Fruit fly (Drosophila melanogaster) whole organism, embryonic: Measurements from ENCODE around the gene CG5892.
A peak's percentile ranks its signal among the peaks of the same experiment; 100 is the strongest.

ENCODE experiments used
- Atf6 ChIP-seq: fragments of 200-800 bp; sonication (Bioruptor generic); IDR thresholded peaks from 2 replicates; pipeline ENCODE4 v1.3.6; 2022; ENCODE audit warnings: missing biosample characterization, missing genetic modification characterization
- Bgb ChIP-seq: fragments of 200-800 bp; sonication (Bioruptor generic); IDR thresholded peaks from 2 replicates; pipeline ENCODE4 v1.3.6; 2022; ENCODE audit warnings: missing biosample characterization, missing genetic modification characterization; ENCODE audit not compliant: partially characterized antibody
- CG10321 ChIP-seq: fragments of 200-800 bp; sonication (Bioruptor generic); IDR thresholded peaks from 2 replicates; pipeline ENCODE4 v1.3.6; 2022; ENCODE audit warnings: missing biosample characterization, missing genetic modification characterization
- CG11093 ChIP-seq: fragments of 200-800 bp; sonication (Bioruptor generic); IDR thresholded peaks from 3 replicates; pipeline ENCODE4 v1.3.6; 2022; ENCODE audit warnings: missing biosample characterization, missing genetic modification characterization
- CG11696 ChIP-seq: fragments of 200-800 bp; sonication (Bioruptor generic); IDR thresholded peaks from 2 replicates; pipeline ENCODE4 v1.3.6; 2022; ENCODE audit warnings: missing biosample characterization, missing genetic modification characterization
- CG12071 ChIP-seq: fragments of 200-800 bp; sonication (Bioruptor generic); optimal IDR thresholded peaks from 3 replicates; lab custom pipeline; 2018; ENCODE audit warnings: missing biosample characterization, mild to moderate bottlenecking, missing genetic modification characterization
- CG12236 ChIP-seq: fragments of 200-800 bp; sonication (Bioruptor generic); optimal IDR thresholded peaks from 2 replicates; lab custom pipeline; 2016; ENCODE audit warnings: missing biosample characterization, missing genetic modification characterization
- CG12744 ChIP-seq: fragments of 200-800 bp; sonication (Bioruptor generic); optimal IDR thresholded peaks from 2 replicates; lab custom pipeline; 2016; ENCODE audit warnings: missing biosample characterization, missing genetic modification characterization
- CG13624 ChIP-seq: fragments of 200-800 bp; sonication (Bioruptor generic); optimal IDR thresholded peaks from 2 replicates; lab custom pipeline; 2016; ENCODE audit warnings: missing biosample characterization, missing genetic modification characterization
- CG17186 ChIP-seq: fragments of 200-800 bp; sonication (Bioruptor generic); optimal IDR thresholded peaks from 3 replicates; lab custom pipeline; 2017; ENCODE audit warnings: missing biosample characterization, missing genetic modification reagents, missing genetic modification characterization
- CG17359 ChIP-seq: fragments of 200-800 bp; sonication (Bioruptor generic); optimal IDR thresholded peaks from 3 replicates; lab custom pipeline; 2018; ENCODE audit warnings: missing biosample characterization, mild to moderate bottlenecking, missing genetic modification characterization, moderate library complexity
- CG2120 ChIP-seq: fragments of 200-800 bp; sonication (Bioruptor generic); optimal IDR thresholded peaks from 3 replicates; lab custom pipeline; 2016; ENCODE audit warnings: missing biosample characterization, missing genetic modification characterization
- CG2199 ChIP-seq: fragments of 200-800 bp; sonication (Bioruptor generic); IDR thresholded peaks from 3 replicates; pipeline ENCODE4 v1.3.6; 2022; ENCODE audit warnings: missing biosample characterization, missing genetic modification characterization
- CG34376 ChIP-seq: fragments of 200-800 bp; sonication (Bioruptor generic); optimal IDR thresholded peaks from 2 replicates; lab custom pipeline; 2018; ENCODE audit warnings: missing biosample characterization, mild to moderate bottlenecking, missing genetic modification characterization
- CG3847 ChIP-seq: fragments of 200-800 bp; sonication (Bioruptor generic); IDR thresholded peaks from 2 replicates; pipeline ENCODE4 v1.3.6; 2022; ENCODE audit warnings: missing biosample characterization, missing genetic modification characterization
- CG4328 ChIP-seq: fragments of 200-800 bp; sonication (Bioruptor generic); optimal IDR thresholded peaks from 3 replicates; lab custom pipeline; 2017; ENCODE audit warnings: missing biosample characterization, missing genetic modification reagents, missing genetic modification characterization
- CG4617 ChIP-seq: fragments of 200-800 bp; sonication (Bioruptor generic); optimal IDR thresholded peaks from 3 replicates; lab custom pipeline; 2016; ENCODE audit warnings: missing biosample characterization, missing genetic modification characterization, borderline replicate concordance
- CG7271 ChIP-seq: fragments of 200-800 bp; sonication (Bioruptor generic); optimal IDR thresholded peaks from 2 replicates; lab custom pipeline; 2018; ENCODE audit warnings: missing biosample characterization, mild to moderate bottlenecking, missing genetic modification characterization, moderate library complexity
- CG7372 ChIP-seq: fragments of 200-800 bp; sonication (Bioruptor generic); IDR thresholded peaks from 2 replicates; pipeline ENCODE4 v1.3.6; 2022; ENCODE audit warnings: missing biosample characterization, missing genetic modification characterization
- CG8765 ChIP-seq: fragments of 200-800 bp; sonication (Bioruptor generic); IDR thresholded peaks from 2 replicates; pipeline ENCODE4 v1.3.6; 2022; ENCODE audit warnings: missing biosample characterization, missing genetic modification characterization
- CG9609 ChIP-seq: fragments of 200-800 bp; sonication (Bioruptor generic); optimal IDR thresholded peaks from 3 replicates; lab custom pipeline; 2016; ENCODE audit warnings: missing biosample characterization, missing genetic modification characterization
- CTCF ChIP-seq: fragments of 200-800 bp; sonication (Bioruptor generic); optimal IDR thresholded peaks from 2 replicates; lab custom pipeline; 2017; ENCODE audit warnings: missing biosample characterization, mild to moderate bottlenecking, missing genetic modification characterization, moderate library complexity
- Chrac-16 ChIP-seq: fragments of 200-800 bp; sonication (Bioruptor generic); optimal IDR thresholded peaks from 3 replicates; lab custom pipeline; 2016; ENCODE audit warnings: missing biosample characterization, missing genetic modification characterization
- CoRest ChIP-seq: fragments of 200-800 bp; sonication (Bioruptor generic); optimal IDR thresholded peaks from 3 replicates; lab custom pipeline; 2018; ENCODE audit warnings: missing biosample characterization, mild to moderate bottlenecking, missing genetic modification characterization, moderate library complexity
- Deaf1 ChIP-seq: fragments of 200-800 bp; optimal IDR thresholded peaks from 3 replicates; lab custom pipeline; 2019; ENCODE audit warnings: missing biosample characterization, mild to moderate bottlenecking, missing genetic modification characterization, moderate library complexity
- Dek ChIP-seq: fragments of 200-800 bp; sonication (Bioruptor generic); optimal IDR thresholded peaks from 3 replicates; lab custom pipeline; 2019; ENCODE audit warnings: missing biosample characterization, mild to moderate bottlenecking, missing genetic modification characterization, moderate library complexity
- Drgx ChIP-seq: fragments of 200-800 bp; sonication (Bioruptor generic); IDR thresholded peaks from 2 replicates; pipeline ENCODE4 v1.3.6; 2022; ENCODE audit warnings: missing biosample characterization, missing genetic modification characterization
- Eip74EF ChIP-seq, 2 experiments: fragments of 200-800 bp in 1 of 2; fragments of >200 bp in 1 of 2; sonication (Bioruptor generic) in 1 of 2; optimal IDR thresholded peaks; 2 replicates each; lab custom pipeline; 2017 to 2019; ENCODE audit warnings: missing biosample characterization in 2 of 2, missing genetic modification characterization in 2 of 2, mild to moderate bottlenecking in 1 of 2, moderate library complexity in 1 of 2
- GATAe ChIP-seq: fragments of 200-800 bp; sonication (Bioruptor generic); conservative IDR thresholded peaks from 2 replicates; pipeline ENCODE4 v1.3.6; 2022; ENCODE audit warnings: missing biosample characterization, missing genetic modification characterization
- HLHmδ ChIP-seq: fragments of 200-800 bp; sonication (Bioruptor generic); optimal IDR thresholded peaks from 2 replicates; lab custom pipeline; 2018; ENCODE audit warnings: missing biosample characterization, mild to moderate bottlenecking, missing genetic modification characterization, moderate library complexity
- NC2α ChIP-seq: fragments of 200-800 bp; sonication (Bioruptor generic); optimal IDR thresholded peaks from 2 replicates; lab custom pipeline; 2016; ENCODE audit warnings: missing biosample characterization, missing genetic modification characterization
- Sin3A ChIP-seq: fragments of >200 bp; optimal IDR thresholded peaks from 2 replicates; lab custom pipeline; 2018
- Sry-δ ChIP-seq: fragments of 200-800 bp; sonication (Bioruptor generic); optimal IDR thresholded peaks from 2 replicates; lab custom pipeline; 2016; ENCODE audit warnings: missing biosample characterization, missing genetic modification characterization
- Trl ChIP-seq, 3 experiments: fragments of >200 bp in 2 of 3; fragments of 200-800 bp in 1 of 3; sonication (Bioruptor generic) in 1 of 3; optimal IDR thresholded peaks; 2 replicates in 1 of 3; 3 replicates in 2 of 3; lab custom pipeline; 2016 to 2017; ENCODE audit warnings: missing biosample characterization in 1 of 3, missing genetic modification characterization in 1 of 3
- abd-A ChIP-seq: fragments of 200-800 bp; sonication (Bioruptor generic); optimal IDR thresholded peaks from 3 replicates; lab custom pipeline; 2019; ENCODE audit warnings: missing biosample characterization, mild to moderate bottlenecking, missing genetic modification characterization, moderate library complexity
- ara ChIP-seq: fragments of 200-800 bp; sonication (Bioruptor generic); IDR thresholded peaks from 2 replicates; pipeline ENCODE4 v1.3.6; 2022; ENCODE audit warnings: missing biosample characterization, missing genetic modification characterization
- bigmax ChIP-seq: fragments of 200-800 bp; sonication (Bioruptor generic); optimal IDR thresholded peaks from 2 replicates; lab custom pipeline; 2018; ENCODE audit warnings: missing biosample characterization, mild to moderate bottlenecking, missing genetic modification characterization
- bsh ChIP-seq, 2 experiments: fragments of 200-800 bp; sonication (Bioruptor generic); optimal IDR thresholded peaks; 2 replicates each; lab custom pipeline; 2017 to 2018; ENCODE audit warnings: mild to moderate bottlenecking in 2 of 2, missing biosample characterization in 2 of 2, missing genetic modification characterization in 2 of 2, moderate library complexity in 1 of 2
- cg ChIP-seq: fragments of 200-800 bp; sonication (Bioruptor generic); optimal IDR thresholded peaks from 3 replicates; lab custom pipeline; 2019; ENCODE audit warnings: missing biosample characterization, mild to moderate bottlenecking, missing genetic modification characterization, moderate library complexity
- dmrt99B ChIP-seq: fragments of 200-800 bp; sonication (Bioruptor generic); optimal IDR thresholded peaks from 2 replicates; lab custom pipeline; 2018; ENCODE audit warnings: missing biosample characterization, mild to moderate bottlenecking, missing genetic modification characterization, moderate library complexity
- emc ChIP-seq: fragments of 200-800 bp; sonication (Bioruptor generic); optimal IDR thresholded peaks from 2 replicates; lab custom pipeline; 2016; ENCODE audit warnings: missing biosample characterization, missing genetic modification characterization
- grn ChIP-seq: fragments of 200-800 bp; sonication (Bioruptor generic); optimal IDR thresholded peaks from 3 replicates; lab custom pipeline; 2017; ENCODE audit warnings: missing biosample characterization, missing genetic modification characterization
- gro ChIP-seq: fragments of 200-800 bp; sonication (Bioruptor generic); optimal IDR thresholded peaks from 2 replicates; lab custom pipeline; 2016; ENCODE audit warnings: missing biosample characterization, missing genetic modification characterization
- gt ChIP-seq: fragments of 200-800 bp; sonication (Bioruptor generic); IDR thresholded peaks from 2 replicates; pipeline ENCODE4 v1.3.6; 2022; ENCODE audit warnings: missing biosample characterization, missing genetic modification characterization
- ken ChIP-seq: fragments of 200-800 bp; sonication (Bioruptor generic); IDR thresholded peaks from 3 replicates; pipeline ENCODE4 v1.3.6; 2022; ENCODE audit warnings: missing biosample characterization, missing genetic modification characterization
- klu ChIP-seq: fragments of 200-800 bp; sonication (Bioruptor generic); IDR thresholded peaks from 2 replicates; pipeline ENCODE4 v1.3.6; 2022; ENCODE audit warnings: missing biosample characterization, missing genetic modification characterization
- ranshi ChIP-seq: fragments of 200-800 bp; sonication (Bioruptor generic); IDR thresholded peaks from 2 replicates; pipeline ENCODE4 v1.3.6; 2022; ENCODE audit warnings: missing biosample characterization, missing genetic modification characterization
- sc ChIP-seq, 3 experiments: fragments of >200 bp in 2 of 3; fragments of 200-800 bp in 1 of 3; sonication (Bioruptor generic) in 1 of 3; optimal IDR thresholded peaks; 2 replicates in 2 of 3; 3 replicates in 1 of 3; lab custom pipeline; 2017; ENCODE audit warnings: mild to moderate bottlenecking in 1 of 3, missing biosample characterization in 1 of 3, missing genetic modification characterization in 1 of 3, missing genetic modification reagents in 1 of 3
- sens ChIP-seq: fragments of 200-800 bp; sonication (Bioruptor generic); peaks from one replicate; lab custom pipeline; 2016; ENCODE audit warnings: missing biosample characterization, missing genetic modification characterization
- sima ChIP-seq: fragments of 200-800 bp; sonication (Bioruptor generic); optimal IDR thresholded peaks from 2 replicates; lab custom pipeline; 2016; ENCODE audit warnings: missing biosample characterization, missing genetic modification characterization
- slou ChIP-seq: fragments of 200-800 bp; sonication (Bioruptor generic); optimal IDR thresholded peaks from 3 replicates; lab custom pipeline; 2016; ENCODE audit warnings: missing biosample characterization, missing genetic modification characterization
- trh ChIP-seq: fragments of 200-800 bp; sonication (Bioruptor generic); optimal IDR thresholded peaks from 2 replicates; lab custom pipeline; 2016; ENCODE audit warnings: missing biosample characterization, missing genetic modification characterization

Gene CG5892

dm6 chr3R:21263177-21263576, 20.8 kb downstream of the CG5892 start (continued):
- TF ChIP-seq sc (optimal IDR thresholded peaks at IDR 0.05; lab: Kevin White, UChicago) (no peak), sc (GFP tag; optimal IDR thresholded peaks at IDR 0.05; lab: Kevin White, UChicago) (peak; percentile 40), ranshi (GFP tag; lab: Robert Waterston, UW) (peak; percentile 57; the same call in 1 of the 2 replicates), HLHmδ (GFP tag; lab: Kevin White, UChicago) (no peak), Atf6 (GFP tag; lab: Robert Waterston, UW) (peak; percentile 56; the same call in 1 of the 2 replicates), CG3847 (GFP tag; lab: Robert Waterston, UW) (no peak; the same call in 1 of the 2 replicates), slou (GFP tag; lab: Kevin White, UChicago) (no peak), sima (no peak), cg (peak; percentile 19), Sry-δ (GFP tag; lab: Kevin White, UChicago) (no peak), Bgb (GFP tag; lab: Robert Waterston, UW) (no peak), GATAe (GFP tag; lab: Robert Waterston, UW) (no peak), trh (GFP tag; lab: Kevin White, UChicago) (peak; percentile 2), CG4328 (GFP tag; lab: Kevin White, UChicago) (no peak), grn (no peak), Dek (tag; lab: Kevin White, UChicago) (no peak), CoRest (tag; lab: Kevin White, UChicago) (peak; percentile 43), Eip74EF (GFP tag; optimal IDR thresholded peaks at IDR 0.05; lab: Kevin White, UChicago) (no peak), dmrt99B (tag; lab: Kevin White, UChicago) (no peak), bigmax (GFP tag; lab: Kevin White, UChicago) (no peak), CG8765 (GFP tag; lab: Robert Waterston, UW) (no peak), sens (GFP tag; lab: Kevin White, UChicago) (peak; percentile 78), Chrac-16 (no peak), emc (no peak), CG10321 (no peak), Drgx (GFP tag; lab: Robert Waterston, UW) (no peak), ken (GFP tag; lab: Robert Waterston, UW) (0 out of 3 replicates have a peak, but pooled peaks have one; percentile 44), gt (GFP tag; lab: Robert Waterston, UW) (no peak), CG9609 (GFP tag; lab: Kevin White, UChicago) (no peak), Sin3A (lab: Kevin White, UChicago) (no peak), bsh (GFP tag; optimal IDR thresholded peaks at IDR 0.05; lab: Kevin White, UChicago) (peak in 1 of 2 experiments; percentile 57), klu (no peak), CG17359 (peak; percentile 40), CG12744 (GFP tag; lab: Kevin White, UChicago) (peak; percentile 60), CG7372 (0 out of 2 replicates have a peak, but pooled peaks have one; percentile 22), CG11696 (peak; percentile 34; the same call in 1 of the 2 replicates), CG17186 (GFP tag; lab: Kevin White, UChicago) (no peak), CG12236 (no peak), CTCF (GFP tag; lab: Kevin White, UChicago) (no peak), abd-A (tag; lab: Kevin White, UChicago) (no peak), CG2120 (GFP tag; lab: Kevin White, UChicago) (no peak), CG2199 (GFP tag; lab: Robert Waterston, UW) (no peak), gro (GFP tag; lab: Kevin White, UChicago) (no peak), ara (GFP tag; lab: Robert Waterston, UW) (no peak), CG4617 (GFP tag; lab: Kevin White, UChicago) (no peak), CG13624 (GFP tag; lab: Kevin White, UChicago) (no peak), CG7271 (tag; lab: Kevin White, UChicago) (no peak), CG11093 (GFP tag; lab: Robert Waterston, UW) (no peak), CG12071 (GFP tag; lab: Kevin White, UChicago) (peak; percentile 7), NC2α (GFP tag; lab: Kevin White, UChicago) (no peak), Trl (optimal IDR thresholded peaks at IDR 0.05; lab: Kevin White, UChicago) (no peak), Trl (GFP tag; optimal IDR thresholded peaks at IDR 0.05; lab: Kevin White, UChicago) (no peak), CG34376 (GFP tag; lab: Kevin White, UChicago) (no peak), Deaf1 (tag; lab: Kevin White, UChicago) (no peak)
